Fruit fly (Drosophila melanogaster): ENCODE data around the gene CG10516.

The CG10516 gene

dm6 chr3L:15940823-15941222, 27.2 kb upstream of the CG10516 start (continued):
- TF ChIP-seq CG13296 (GFP tag; optimal IDR thresholded peaks at IDR 0.05) (no peak), ash1 (GFP tag; optimal IDR thresholded peaks at IDR 0.05) (no peak), Gsc (GFP tag; IDR thresholded peaks at IDR 0.05) (0 out of 2 replicates have a peak, but pooled peaks have one; percentile 12), dm (GFP tag; optimal IDR thresholded peaks at IDR 0.05) (no peak), CG17568 (GFP tag; optimal IDR thresholded peaks at IDR 0.05) (peak; percentile 14), Nf-YB (GFP tag; optimal IDR thresholded peaks at IDR 0.05) (no peak), wek (GFP tag; optimal IDR thresholded peaks at IDR 0.05) (no peak), ssp (GFP tag; IDR thresholded peaks at IDR 0.05) (0 out of 2 replicates have a peak, but pooled peaks have one; percentile 48), Scr (GFP tag; IDR thresholded peaks at IDR 0.05; ENCODE audit: partially characterized antibody) (no peak), wor (GFP tag; IDR thresholded peaks at IDR 0.05) (peak; percentile 70), abd-A (tag; optimal IDR thresholded peaks at IDR 0.05) (no peak), CG14441 (GFP tag; IDR thresholded peaks at IDR 0.05) (peak; percentile 75), CTCF (GFP tag; optimal IDR thresholded peaks at IDR 0.05) (no peak), maf-S (GFP tag; optimal IDR thresholded peaks at IDR 0.05) (no peak), CG15011 (GFP tag; optimal IDR thresholded peaks at IDR 0.05) (no peak), HmgD (GFP tag; optimal IDR thresholded peaks at IDR 0.05) (no peak), CG3065 (GFP tag; optimal IDR thresholded peaks at IDR 0.05) (no peak), mirr (GFP tag; optimal IDR thresholded peaks at IDR 0.05) (no peak), ato (GFP tag; IDR thresholded peaks at IDR 0.05; ENCODE audit: partially characterized antibody) (no peak), gt (GFP tag; IDR thresholded peaks at IDR 0.05) (peak; percentile 48; the same call in 1 of the 2 replicates), Sox100B (GFP tag; optimal IDR thresholded peaks at IDR 0.05) (peak; percentile 77), az2 (GFP tag; optimal IDR thresholded peaks at IDR 0.05) (peak; percentile 69), bab2 (GFP tag; optimal IDR thresholded peaks at IDR 0.05) (peak; percentile 33), Hey (tag; optimal IDR thresholded peaks at IDR 0.05) (no peak), rib (GFP tag; IDR thresholded peaks at IDR 0.05) (no peak), cwo (GFP tag; optimal IDR thresholded peaks at IDR 0.05) (peak; percentile 6)

DNA sequence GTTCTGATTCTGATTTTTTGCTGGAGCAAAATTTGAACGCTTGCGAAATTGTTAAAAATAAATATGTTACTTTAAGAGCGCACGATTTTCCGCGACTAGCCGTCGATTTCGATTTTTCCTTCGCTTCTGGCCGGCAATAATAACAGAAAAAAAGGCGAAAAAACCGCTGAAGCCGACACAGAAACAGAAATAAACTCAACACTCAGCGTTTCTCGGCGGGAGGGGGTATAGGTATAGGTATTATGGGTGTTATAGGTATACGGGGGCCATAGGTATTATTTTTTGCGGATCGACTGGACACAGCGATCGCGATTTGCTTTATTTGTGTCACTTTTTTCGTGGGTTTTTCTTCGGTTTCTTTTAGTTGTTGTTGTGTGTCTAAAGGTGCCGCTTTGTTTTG, 15.7 kb upstream of the CG10516 start:
- TF ChIP-seq CG13894 (tag; optimal IDR thresholded peaks at IDR 0.05) (peak; percentile 2), CG18262 (tag; optimal IDR thresholded peaks at IDR 0.05) (no peak), ewg (GFP tag; optimal IDR thresholded peaks at IDR 0.05) (no peak), CG2199 (GFP tag; IDR thresholded peaks at IDR 0.05) (0 out of 3 replicates have a peak, but pooled peaks have one; percentile 27), B-H1 (GFP tag; IDR thresholded peaks at IDR 0.05) (no peak), knrl (GFP tag; IDR thresholded peaks at IDR 0.05; ENCODE audit: partially characterized antibody) (no peak), Scr (GFP tag; IDR thresholded peaks at IDR 0.05; ENCODE audit: partially characterized antibody) (no peak), C15 (GFP tag; IDR thresholded peaks at IDR 0.05) (0 out of 3 replicates have a peak, but pooled peaks have one; percentile 10), CG8765 (GFP tag; IDR thresholded peaks at IDR 0.05) (no peak), Hmx (GFP tag; optimal IDR thresholded peaks at IDR 0.05) (no peak), Oli (tag; optimal IDR thresholded peaks at IDR 0.05) (no peak)

DNA sequence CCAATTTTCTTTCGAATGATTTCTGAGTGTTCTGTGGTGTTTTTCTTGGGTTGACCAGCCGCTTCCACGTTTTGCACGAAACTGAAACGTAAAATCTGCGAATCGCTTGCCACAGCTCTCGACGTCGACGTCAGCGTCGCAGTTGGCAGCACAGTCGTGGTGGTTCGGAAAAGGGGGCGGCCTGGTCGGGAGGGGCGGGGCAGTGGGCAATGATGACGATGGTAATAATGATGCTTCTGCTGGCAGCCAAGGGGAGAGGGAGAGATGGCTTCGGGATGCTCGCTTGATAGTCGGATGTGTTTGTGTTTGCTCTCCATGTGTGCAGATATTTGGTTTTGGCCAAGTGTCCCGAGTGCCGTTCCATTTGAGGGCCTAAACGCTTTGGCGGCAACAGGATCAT, 15.1 kb upstream of the CG10516 start:
- TF ChIP-seq CG1792 (GFP tag; optimal IDR thresholded peaks at IDR 0.05), result no peak
- TF ChIP-seq HLH4C (GFP tag; IDR thresholded peaks at IDR 0.05; ENCODE audit: partially characterized antibody), result no peak
- TF ChIP-seq knrl (GFP tag; IDR thresholded peaks at IDR 0.05; ENCODE audit: partially characterized antibody), result 0 out of 3 replicates have a peak, but pooled peaks have one; percentile 14
- peak; percentile 88 for TF ChIP-seq crol (GFP tag; IDR thresholded peaks at IDR 0.05)
- peak; percentile 42; the same call in 1 of the 2 replicates for TF ChIP-seq Bgb (GFP tag; IDR thresholded peaks at IDR 0.05; ENCODE audit: partially characterized antibody)
- 0 out of 4 replicates have a peak, but pooled peaks have one; percentile 38 for TF ChIP-seq chinmo (GFP tag; IDR thresholded peaks at IDR 0.05; ENCODE audit: partially characterized antibody)
- TF ChIP-seq Awh (GFP tag; IDR thresholded peaks at IDR 0.05), result 0 out of 2 replicates have a peak, but pooled peaks have one; percentile 12
- TF ChIP-seq CG13287 (GFP tag; IDR thresholded peaks at IDR 0.05; ENCODE audit: partially characterized antibody), result peak; percentile 10; the same call in 1 of the 2 replicates
- peak; percentile 30 for TF ChIP-seq CG10543 (GFP tag; optimal IDR thresholded peaks at IDR 0.05)
- no peak for TF ChIP-seq TFAM (GFP tag; optimal IDR thresholded peaks at IDR 0.05)
- peak; percentile 30 for TF ChIP-seq abd-A (tag; optimal IDR thresholded peaks at IDR 0.05)
- peak; percentile 82 for TF ChIP-seq CG12769 (tag; optimal IDR thresholded peaks at IDR 0.05)
- TF ChIP-seq Deaf1 (tag; optimal IDR thresholded peaks at IDR 0.05), result peak; percentile 78
- peak; percentile 10 for TF ChIP-seq nom (GFP tag; optimal IDR thresholded peaks at IDR 0.05)
- TF ChIP-seq lab (GFP tag; optimal IDR thresholded peaks at IDR 0.05), result peak; percentile 19
- no peak for TF ChIP-seq Sox100B (GFP tag; optimal IDR thresholded peaks at IDR 0.05)

Data from whole organism, embryonic.